Worm (Caenorhabditis elegans) whole organism, midembryonic: ENCODE measurements around the gene soc-2.

Experiments used
- T22C8.4 ChIP-seq: fragments of 200-800 bp; sonication (Bioruptor generic); IDR thresholded peaks from 2 replicates; pipeline ENCODE4 v1.3.6; 2022; ENCODE audit warnings: missing genetic modification characterization, missing compliant biosample characterization
- flt-1 ChIP-seq: fragments of 200-800 bp; sonication (Bioruptor generic); IDR thresholded peaks from 2 replicates; pipeline ENCODE4 v1.3.6; 2022; ENCODE audit warnings: missing genetic modification characterization, missing compliant biosample characterization
- klf-2 ChIP-seq: fragments of 200-800 bp; sonication (Bioruptor generic); conservative IDR thresholded peaks from 2 replicates; pipeline ENCODE4 v1.3.6; 2022; ENCODE audit warnings: missing genetic modification reagents, missing genetic modification characterization, missing compliant biosample characterization
- ref-1 ChIP-seq: fragments of 200-800 bp; sonication (Bioruptor generic); conservative IDR thresholded peaks from 2 replicates; pipeline ENCODE4 v1.3.6; 2022; ENCODE audit warnings: missing genetic modification reagents, missing genetic modification characterization, missing compliant biosample characterization
- ztf-23 ChIP-seq: fragments of 200-800 bp; sonication (Bioruptor generic); IDR thresholded peaks from 2 replicates; pipeline ENCODE4 v1.3.6; 2022; ENCODE audit warnings: missing genetic modification reagents, missing genetic modification characterization, missing compliant biosample characterization

- TF ChIP-seq ztf-23 (GFP tag; lab: Robert Waterston, UW) (no peak), klf-2 (GFP tag; lab: Robert Waterston, UW) (no peak), T22C8.4 (GFP tag; lab: Robert Waterston, UW) (no peak), ref-1 (GFP tag; lab: Robert Waterston, UW) (no peak), flt-1 (GFP tag; lab: Robert Waterston, UW) (no peak)
Observed at ce11 chrIV:5200813-5201212, 48.5 kb upstream of the soc-2 start.
